Worm (Caenorhabditis elegans) whole organism, late embryonic: ENCODE measurements around the gene C16C8.17.
A peak's percentile ranks its signal among the peaks of the same experiment; 100 is the strongest.

Source experiments
- C08G9.2 ChIP-seq: sonication (generic microtip); optimal IDR thresholded peaks from 2 replicates; lab custom pipeline; 2016; ENCODE audit warnings: mild to moderate bottlenecking, missing genetic modification characterization, moderate library complexity, missing compliant biosample characterization
- K02D7.2 ChIP-seq: sonication (generic microtip); optimal IDR thresholded peaks from 2 replicates; lab custom pipeline; 2017; ENCODE audit warnings: mild to moderate bottlenecking, missing genetic modification characterization, missing compliant biosample characterization
- K09A11.1 ChIP-seq: sonication (generic microtip); optimal IDR thresholded peaks from 2 replicates; lab custom pipeline; 2017; ENCODE audit warnings: antibody characterized with exemption, mild to moderate bottlenecking, missing genetic modification characterization, missing compliant biosample characterization; ENCODE audit not compliant: insufficient read depth
- Y22D7AL.16 ChIP-seq: sonication (generic microtip); optimal IDR thresholded peaks from 2 replicates; lab custom pipeline; 2016; ENCODE audit warnings: missing genetic modification characterization, missing compliant biosample characterization
- ahr-1 ChIP-seq: sonication (generic microtip); optimal IDR thresholded peaks from 2 replicates; lab custom pipeline; 2016; ENCODE audit warnings: missing genetic modification characterization, missing compliant biosample characterization
- ama-1 ChIP-seq: fragments of 150-350 bp; optimal IDR thresholded peaks from 2 replicates; lab custom pipeline; 2014
- ceh-18 ChIP-seq: sonication (generic microtip); optimal IDR thresholded peaks from 2 replicates; lab custom pipeline; 2016; ENCODE audit warnings: missing genetic modification characterization, missing compliant biosample characterization
- ceh-19 ChIP-seq: fragments of 200-800 bp; sonication (Bioruptor generic); optimal IDR thresholded peaks from 2 replicates; lab custom pipeline; 2018; ENCODE audit warnings: mild to moderate bottlenecking, missing genetic modification characterization, missing compliant biosample characterization
- ceh-2 ChIP-seq: sonication (generic microtip); optimal IDR thresholded peaks from 2 replicates; lab custom pipeline; 2016; ENCODE audit warnings: missing genotype, missing genetic modification characterization, missing compliant biosample characterization
- ceh-22 ChIP-seq: sonication (generic microtip); optimal IDR thresholded peaks from 2 replicates; lab custom pipeline; 2017; ENCODE audit warnings: missing biosample characterization, missing genetic modification characterization
- ceh-24 ChIP-seq: sonication (generic microtip); optimal IDR thresholded peaks from 2 replicates; lab custom pipeline; 2016; ENCODE audit warnings: mild to moderate bottlenecking, missing genetic modification characterization, missing compliant biosample characterization
- ceh-30 ChIP-seq: fragments of 150-350 bp; optimal IDR thresholded peaks from 2 replicates; lab custom pipeline; 2014; ENCODE audit warnings: missing biosample characterization, missing genetic modification characterization
- ceh-31 ChIP-seq: sonication (generic microtip); optimal IDR thresholded peaks from 2 replicates; lab custom pipeline; 2016; ENCODE audit warnings: missing genetic modification characterization, missing compliant biosample characterization
- ceh-34 ChIP-seq: sonication (generic microtip); optimal IDR thresholded peaks from 2 replicates; lab custom pipeline; 2016; ENCODE audit warnings: mild to moderate bottlenecking, missing genetic modification characterization, missing compliant biosample characterization
- ceh-45 ChIP-seq: fragments of 200-800 bp; sonication (Bioruptor generic); IDR thresholded peaks from 2 replicates; pipeline ENCODE4 v1.3.6; 2022; ENCODE audit warnings: missing genetic modification reagents, missing genetic modification characterization, missing compliant biosample characterization
- ceh-48 ChIP-seq: sonication (generic microtip); optimal IDR thresholded peaks from 2 replicates; lab custom pipeline; 2016; ENCODE audit warnings: missing genetic modification characterization, inconsistent platforms, missing compliant biosample characterization
- ceh-9 ChIP-seq: sonication (generic microtip); optimal IDR thresholded peaks from 2 replicates; lab custom pipeline; 2016; ENCODE audit warnings: mild to moderate bottlenecking, missing genetic modification characterization, inconsistent platforms, missing compliant biosample characterization
- che-1 ChIP-seq: sonication (generic microtip); optimal IDR thresholded peaks from 2 replicates; lab custom pipeline; 2016; ENCODE audit warnings: mild to moderate bottlenecking, missing genetic modification characterization, missing compliant biosample characterization
- dmd-4 ChIP-seq: sonication (generic microtip); optimal IDR thresholded peaks from 2 replicates; lab custom pipeline; 2016; ENCODE audit warnings: borderline replicate concordance, missing genetic modification characterization, missing compliant biosample characterization
- elt-4 ChIP-seq: sonication (generic microtip); optimal IDR thresholded peaks from 2 replicates; lab custom pipeline; 2016; ENCODE audit warnings: missing genetic modification characterization, missing compliant biosample characterization
- eyg-1 ChIP-seq: sonication (generic microtip); optimal IDR thresholded peaks from 2 replicates; lab custom pipeline; 2016; ENCODE audit warnings: missing genotype, missing genetic modification characterization, missing compliant biosample characterization
- fax-1 ChIP-seq: sonication (generic microtip); optimal IDR thresholded peaks from 2 replicates; lab custom pipeline; 2016; ENCODE audit warnings: missing genotype, missing genetic modification characterization, missing compliant biosample characterization
- fkh-10 ChIP-seq: fragments of 150-350 bp; optimal IDR thresholded peaks from 2 replicates; lab custom pipeline; 2014; ENCODE audit warnings: missing biosample characterization, missing genetic modification reagents, missing genetic modification characterization
- fkh-6 ChIP-seq: sonication (generic microtip); optimal IDR thresholded peaks from 2 replicates; lab custom pipeline; 2016; ENCODE audit warnings: missing genetic modification characterization, missing compliant biosample characterization
- gmeb-2 ChIP-seq: sonication (generic microtip); optimal IDR thresholded peaks from 2 replicates; lab custom pipeline; 2016; ENCODE audit warnings: missing genetic modification characterization, inconsistent platforms, missing compliant biosample characterization
- hlh-13 ChIP-seq: fragments of 200-800 bp; sonication (Bioruptor generic); optimal IDR thresholded peaks from 2 replicates; lab custom pipeline; 2018; ENCODE audit warnings: mild to moderate bottlenecking, missing genetic modification characterization, missing compliant biosample characterization
- hlh-15 ChIP-seq: sonication (generic microtip); optimal IDR thresholded peaks from 2 replicates; lab custom pipeline; 2016; ENCODE audit warnings: missing genetic modification characterization, missing compliant biosample characterization
- hlh-30 ChIP-seq: sonication (generic microtip); optimal IDR thresholded peaks from 2 replicates; lab custom pipeline; 2017; ENCODE audit warnings: antibody characterized with exemption, missing genetic modification characterization, missing compliant biosample characterization; ENCODE audit not compliant: insufficient read depth
- lim-6 ChIP-seq: sonication (generic microtip); optimal IDR thresholded peaks from 2 replicates; lab custom pipeline; 2016; ENCODE audit warnings: missing genetic modification characterization, missing compliant biosample characterization
- lin-11 ChIP-seq: fragments of 200-800 bp; sonication (Bioruptor generic); optimal IDR thresholded peaks from 2 replicates; lab custom pipeline; 2018; ENCODE audit warnings: mild to moderate bottlenecking, missing genetic modification characterization, missing compliant biosample characterization
- madf-2 ChIP-seq: sonication (generic microtip); optimal IDR thresholded peaks from 2 replicates; lab custom pipeline; 2017; ENCODE audit warnings: missing genetic modification characterization, missing compliant biosample characterization
- nfya-1 ChIP-seq: sonication (generic microtip); optimal IDR thresholded peaks from 2 replicates; lab custom pipeline; 2017; ENCODE audit warnings: missing genetic modification characterization, mild to moderate bottlenecking, missing compliant biosample characterization, antibody characterized with exemption, moderate library complexity
- nhr-11 ChIP-seq: fragments of 150-350 bp; optimal IDR thresholded peaks from 2 replicates; lab custom pipeline; 2014; ENCODE audit warnings: missing biosample characterization, missing genetic modification characterization
- nhr-232 ChIP-seq: sonication (generic microtip); optimal IDR thresholded peaks from 2 replicates; lab custom pipeline; 2016; ENCODE audit warnings: missing genetic modification characterization, missing compliant biosample characterization
- npax-4 ChIP-seq: sonication (generic microtip); optimal IDR thresholded peaks from 2 replicates; lab custom pipeline; 2016; ENCODE audit warnings: missing genetic modification characterization, missing compliant biosample characterization
- odd-2 ChIP-seq: sonication (generic microtip); optimal IDR thresholded peaks from 2 replicates; lab custom pipeline; 2017; ENCODE audit warnings: antibody characterized with exemption, mild to moderate bottlenecking, missing genetic modification characterization, missing compliant biosample characterization
- pag-3 ChIP-seq: sonication (generic microtip); optimal IDR thresholded peaks from 2 replicates; lab custom pipeline; 2016; ENCODE audit warnings: missing compliant biosample characterization, missing genetic modification characterization, borderline replicate concordance
- pat-9 ChIP-seq: fragments of 200-800 bp; sonication (Bioruptor generic); optimal IDR thresholded peaks from 2 replicates; lab custom pipeline; 2018; ENCODE audit warnings: mild to moderate bottlenecking, missing genetic modification characterization, moderate library complexity, missing compliant biosample characterization
- pha-2 ChIP-seq: sonication (generic microtip); optimal IDR thresholded peaks from 2 replicates; lab custom pipeline; 2017; ENCODE audit warnings: mild to moderate bottlenecking, missing genetic modification characterization, missing compliant biosample characterization
- pha-4 ChIP-seq: fragments of 150-350 bp; optimal IDR thresholded peaks from 2 replicates; lab custom pipeline; 2018; ENCODE audit warnings: missing biosample characterization, missing genetic modification reagents, missing genetic modification characterization
- pqm-1 ChIP-seq: sonication (generic microtip); optimal IDR thresholded peaks from 2 replicates; lab custom pipeline; 2016; ENCODE audit warnings: missing genetic modification characterization, missing compliant biosample characterization
- pros-1 ChIP-seq: fragments of 150-350 bp; optimal IDR thresholded peaks from 2 replicates; lab custom pipeline; 2014; ENCODE audit warnings: missing biosample characterization, missing genetic modification reagents, missing genetic modification characterization
- sdc-2 ChIP-seq: sonication (generic microtip); optimal IDR thresholded peaks from 2 replicates; lab custom pipeline; 2016; ENCODE audit warnings: missing genotype, missing genetic modification characterization, missing compliant biosample characterization
- sox-2 ChIP-seq: fragments of 200-800 bp; sonication (Bioruptor generic); IDR thresholded peaks from 2 replicates; pipeline ENCODE4 v1.3.6; 2022; ENCODE audit warnings: missing genetic modification reagents, missing genetic modification characterization, missing compliant biosample characterization
- sox-4 ChIP-seq: sonication (generic microtip); optimal IDR thresholded peaks from 2 replicates; lab custom pipeline; 2017; ENCODE audit warnings: mild to moderate bottlenecking, missing genetic modification characterization, inconsistent platforms, missing compliant biosample characterization
- syd-9 ChIP-seq: sonication (generic microtip); optimal IDR thresholded peaks from 2 replicates; lab custom pipeline; 2016; ENCODE audit warnings: mild to moderate bottlenecking, missing genetic modification characterization, moderate library complexity, missing compliant biosample characterization
- tbx-7 ChIP-seq: sonication (generic microtip); optimal IDR thresholded peaks from 2 replicates; lab custom pipeline; 2016; ENCODE audit warnings: missing genotype, missing genetic modification characterization, missing compliant biosample characterization
- ttx-3 ChIP-seq: sonication (generic microtip); optimal IDR thresholded peaks from 2 replicates; lab custom pipeline; 2016; ENCODE audit warnings: missing genetic modification reagents, missing genetic modification characterization, missing compliant biosample characterization
- unc-3 ChIP-seq, 2 experiments: fragments of 200-800 bp in 1 of 2; sonication (Bioruptor generic) in 1 of 2; sonication (generic microtip) in 1 of 2; conservative IDR thresholded peaks in 1 of 2; optimal IDR thresholded peaks in 1 of 2; 2 replicates each; pipeline versions ENCODE4 v1.3.6 to Lab custom; 2016 to 2022; ENCODE audit warnings: missing compliant biosample characterization in 2 of 2, missing genetic modification characterization in 2 of 2, missing genetic modification reagents in 1 of 2
- unc-42 ChIP-seq: sonication (generic microtip); optimal IDR thresholded peaks from 2 replicates; lab custom pipeline; 2016; ENCODE audit warnings: missing genotype, missing genetic modification characterization, missing compliant biosample characterization
- unc-55 ChIP-seq: sonication (generic microtip); optimal IDR thresholded peaks from 2 replicates; lab custom pipeline; 2017; ENCODE audit warnings: missing biosample characterization, missing genetic modification reagents, missing genetic modification characterization
- zip-5 ChIP-seq: sonication (generic microtip); optimal IDR thresholded peaks from 2 replicates; lab custom pipeline; 2016; ENCODE audit warnings: missing genetic modification characterization, missing compliant biosample characterization
- ztf-16 ChIP-seq: sonication (generic microtip); optimal IDR thresholded peaks from 2 replicates; lab custom pipeline; 2017; ENCODE audit warnings: missing genetic modification characterization, missing compliant biosample characterization

Gene C16C8.17

ce11 chrII:3439244-3439698, 1.4 kb upstream of the C16C8.17 start:
- TF ChIP-seq ztf-16 (tag; lab: Kevin White, UChicago) (no peak), ceh-31 (tag; lab: Kevin White, UChicago) (no peak), fkh-6 (tag; lab: Kevin White, UChicago) (no peak), hlh-13 (peak; percentile 48), fkh-10 (GFP tag; lab: Kevin White, UChicago) (no peak), unc-55 (GFP tag; lab: Kevin White, UChicago) (no peak), odd-2 (tag; lab: Kevin White, UChicago) (no peak), K09A11.1 (tag; lab: Kevin White, UChicago) (no peak), ceh-19 (GFP tag; lab: Kevin White, UChicago) (peak; percentile 16), ttx-3 (tag; lab: Kevin White, UChicago) (no peak), ceh-34 (tag; lab: Kevin White, UChicago) (no peak), C08G9.2 (tag; lab: Kevin White, UChicago) (peak; percentile 12), ceh-30 (tag; lab: Kevin White, UChicago) (no peak), ceh-18 (tag; lab: Kevin White, UChicago) (no peak), unc-3 (GFP tag; conservative IDR thresholded peaks at IDR 0.05; lab: Robert Waterston, UW) (peak; percentile 56; the same call in 1 of the 2 replicates), unc-3 (tag; optimal IDR thresholded peaks at IDR 0.05; lab: Kevin White, UChicago) (no peak), ama-1 (lab: Kevin White, UChicago) (no peak), pha-4 (tag; lab: Kevin White, UChicago) (no peak), Y22D7AL.16 (peak; percentile 42), sox-4 (tag; lab: Kevin White, UChicago) (peak; percentile 62), che-1 (tag; lab: Kevin White, UChicago) (peak; percentile 63), unc-42 (tag; lab: Kevin White, UChicago) (no peak), pros-1 (tag; lab: Kevin White, UChicago) (no peak), ceh-2 (peak; percentile 40), ceh-9 (peak; percentile 7), dmd-4 (tag; lab: Kevin White, UChicago) (peak; percentile 31), lim-6 (no peak), pag-3 (no peak), ceh-22 (tag; lab: Kevin White, UChicago) (no peak), hlh-15 (peak; percentile 20), nhr-11 (tag; lab: Kevin White, UChicago) (no peak), ceh-24 (no peak), lin-11 (tag; lab: Kevin White, UChicago) (peak; percentile 15), tbx-7 (tag; lab: Kevin White, UChicago) (no peak), eyg-1 (tag; lab: Kevin White, UChicago) (no peak), hlh-30 (no peak), madf-2 (tag; lab: Kevin White, UChicago) (peak; percentile 19), ahr-1 (tag; lab: Kevin White, UChicago) (no peak), zip-5 (tag; lab: Kevin White, UChicago) (no peak), nhr-232 (no peak), ceh-48 (tag; lab: Kevin White, UChicago) (no peak), ceh-45 (GFP tag; lab: Robert Waterston, UW) (0 out of 2 replicates have a peak, but pooled peaks have one; percentile 51), K02D7.2 (tag; lab: Kevin White, UChicago) (no peak), pqm-1 (no peak), fax-1 (tag; lab: Kevin White, UChicago) (peak; percentile 24), elt-4 (tag; lab: Kevin White, UChicago) (no peak), npax-4 (no peak), sdc-2 (tag; lab: Kevin White, UChicago) (peak; percentile 44), sox-2 (GFP tag; lab: Robert Waterston, UW) (no peak), nfya-1 (tag; lab: Kevin White, UChicago) (no peak), pat-9 (tag; lab: Kevin White, UChicago) (peak; percentile 29), syd-9 (no peak), gmeb-2 (tag; lab: Kevin White, UChicago) (peak; percentile 59), pha-2 (tag; lab: Kevin White, UChicago) (peak; percentile 56)
